Fruit fly (Drosophila melanogaster) Kc167 (cell line): ENCODE results near the gene CG32985.

Experiments used
- Myc ChIP-seq: fragments of >200 bp; optimal IDR thresholded peaks from 2 replicates; lab custom pipeline; 2017; ENCODE audit warnings: missing external identifiers
- Sin3A ChIP-seq: fragments of >200 bp; optimal IDR thresholded peaks from 2 replicates; lab custom pipeline; 2018; ENCODE audit warnings: missing external identifiers
- h ChIP-seq: fragments of >200 bp; optimal IDR thresholded peaks from 3 replicates; lab custom pipeline; 2018; ENCODE audit warnings: missing external identifiers
- insv ChIP-seq: fragments of >200 bp; optimal IDR thresholded peaks from 3 replicates; lab custom pipeline; 2018; ENCODE audit warnings: missing external identifiers
- psq ChIP-seq: fragments of >200 bp; optimal IDR thresholded peaks from 2 replicates; lab custom pipeline; 2017; ENCODE audit warnings: missing external identifiers
- ttk ChIP-seq: sonication (Bioruptor generic); optimal IDR thresholded peaks from 2 replicates; lab custom pipeline; 2017; ENCODE audit warnings: missing external identifiers

DNA sequence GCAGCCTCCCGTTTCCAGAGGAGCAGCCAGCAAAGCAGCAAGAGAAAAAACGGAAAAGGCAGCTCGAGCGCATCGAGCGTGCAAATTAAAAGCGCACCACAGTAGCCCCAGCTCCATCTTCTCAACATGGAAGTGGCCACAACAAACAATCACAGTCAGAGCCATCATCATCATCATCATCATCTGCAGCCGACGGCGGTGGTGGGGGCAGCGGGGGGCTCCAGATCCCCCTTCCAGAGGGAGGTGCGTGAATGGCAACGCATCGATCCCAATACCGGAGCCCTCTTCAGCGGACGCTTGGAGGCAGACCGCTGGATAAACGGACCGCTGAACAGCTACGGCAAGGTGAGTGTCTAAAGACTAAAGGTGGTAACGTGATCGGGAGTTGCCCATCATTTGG is 46.6 kb upstream of the CG32985 start:
- no peak for TF ChIP-seq psq (lab: Kevin White, UChicago)
- no peak for TF ChIP-seq Myc
- TF ChIP-seq h (lab: Kevin White, UChicago): no peak
- no peak for TF ChIP-seq Sin3A
- TF ChIP-seq ttk (lab: Kevin White, UChicago): no peak
- no peak for TF ChIP-seq insv
